Worm (Caenorhabditis elegans) whole organism, L4 larva: Measurements from ENCODE around the gene kel-10.
A peak's percentile ranks its signal among the peaks of the same experiment; 100 is the strongest.

Experiments used
- F10B5.3 ChIP-seq: sonication (generic microtip); optimal IDR thresholded peaks from 2 replicates; lab custom pipeline; 2016; ENCODE audit warnings: mild to moderate bottlenecking, missing genetic modification characterization, missing compliant biosample characterization
- F44E2.7 ChIP-seq: fragments of 200-800 bp; sonication (Bioruptor generic); IDR thresholded peaks from 2 replicates; pipeline ENCODE4 v2.1.2; 2022; ENCODE audit warnings: missing genetic modification characterization, missing compliant biosample characterization
- T20F7.1 ChIP-seq: fragments of 200-800 bp; sonication (Bioruptor generic); optimal IDR thresholded peaks from 2 replicates; lab custom pipeline; 2018; ENCODE audit warnings: mild to moderate bottlenecking, missing genetic modification characterization, missing compliant biosample characterization
- Y105C5A.15 ChIP-seq: fragments of 200-800 bp; sonication (Bioruptor generic); IDR thresholded peaks from 2 replicates; pipeline ENCODE4 v1.3.6; 2022; ENCODE audit warnings: missing genetic modification characterization, missing compliant biosample characterization
- ZK337.2 ChIP-seq: fragments of 200-800 bp; sonication (Bioruptor generic); IDR thresholded peaks from 2 replicates; pipeline ENCODE4 v1.3.6; 2022; ENCODE audit warnings: missing genetic modification reagents, missing genetic modification characterization, missing compliant biosample characterization
- ZK546.5 ChIP-seq, 2 experiments: sonication (generic microtip); optimal IDR thresholded peaks; 2 replicates each; lab custom pipeline; 2017; ENCODE audit warnings: missing biosample characterization in 2 of 2, missing genetic modification characterization in 2 of 2
- aha-1 ChIP-seq: fragments of 150-350 bp; peaks from one replicate; lab custom pipeline; 2014; ENCODE audit warnings: missing biosample characterization, missing genetic modification characterization
- arid-1 ChIP-seq: fragments of 200-800 bp; sonication (Bioruptor generic); conservative IDR thresholded peaks from 2 replicates; pipeline ENCODE4 v1.3.6; 2022; ENCODE audit warnings: missing genetic modification reagents, missing genetic modification characterization, missing compliant biosample characterization
- attf-4 ChIP-seq: sonication (generic microtip); optimal IDR thresholded peaks from 3 replicates; lab custom pipeline; 2017; ENCODE audit warnings: missing biosample characterization, missing genetic modification characterization
- ceh-20 ChIP-seq: fragments of 200-800 bp; sonication (Bioruptor generic); IDR thresholded peaks from 2 replicates; pipeline ENCODE4 v1.3.6; 2022; ENCODE audit warnings: missing genetic modification reagents, missing genetic modification characterization, missing compliant biosample characterization
- ceh-32 ChIP-seq: sonication (generic microtip); optimal IDR thresholded peaks from 2 replicates; lab custom pipeline; 2016; ENCODE audit warnings: mild to moderate bottlenecking, missing genetic modification characterization, missing compliant biosample characterization; ENCODE audit not compliant: poor library complexity
- ceh-44 ChIP-seq: fragments of 200-800 bp; sonication (Bioruptor generic); IDR thresholded peaks from 2 replicates; pipeline ENCODE4 v1.3.6; 2022; ENCODE audit warnings: missing genetic modification reagents, missing genetic modification characterization, missing compliant biosample characterization
- ceh-82 ChIP-seq: sonication (generic microtip); optimal IDR thresholded peaks from 2 replicates; lab custom pipeline; 2017; ENCODE audit warnings: missing biosample characterization, missing genetic modification characterization
- cey-2 ChIP-seq: sonication (generic microtip); optimal IDR thresholded peaks from 3 replicates; lab custom pipeline; 2017; ENCODE audit warnings: missing genetic modification characterization, mild to moderate bottlenecking, missing compliant biosample characterization, antibody characterized with exemption, borderline replicate concordance; ENCODE audit not compliant: insufficient read depth
- ctbp-1 ChIP-seq: fragments of 200-800 bp; sonication (Bioruptor generic); IDR thresholded peaks from 2 replicates; pipeline ENCODE4 v1.3.6; 2022; ENCODE audit warnings: missing genetic modification reagents, missing genetic modification characterization, missing compliant biosample characterization
- daf-16 ChIP-seq, 3 experiments: sonication (generic microtip); optimal IDR thresholded peaks; 2 replicates each; lab custom pipeline; 2016 to 2017; ENCODE audit warnings: missing genetic modification characterization in 3 of 3, missing genetic modification reagents in 3 of 3, mild to moderate bottlenecking in 2 of 3, missing compliant biosample characterization in 2 of 3, missing biosample characterization in 1 of 3, moderate library complexity in 1 of 3
- daf-19 ChIP-seq: fragments of 200-800 bp; sonication (Bioruptor generic); conservative IDR thresholded peaks from 2 replicates; pipeline ENCODE4 v1.3.6; 2022; ENCODE audit warnings: missing genetic modification characterization, missing compliant biosample characterization
- daf-8 ChIP-seq: fragments of 200-800 bp; sonication (Bioruptor generic); IDR thresholded peaks from 2 replicates; pipeline ENCODE4 v1.3.6; 2022; ENCODE audit warnings: missing genetic modification characterization, missing compliant biosample characterization
- dmd-6 ChIP-seq: fragments of 200-800 bp; sonication (Bioruptor generic); IDR thresholded peaks from 2 replicates; pipeline ENCODE4 v1.3.6; 2022; ENCODE audit warnings: missing genetic modification reagents, missing genetic modification characterization, missing compliant biosample characterization
- dpl-1 ChIP-seq: fragments of 150-350 bp; optimal IDR thresholded peaks from 2 replicates; lab custom pipeline; 2014; ENCODE audit warnings: missing biosample characterization, missing genetic modification reagents, missing genetic modification characterization
- fos-1 ChIP-seq: fragments of 150-350 bp; optimal IDR thresholded peaks from 2 replicates; lab custom pipeline; 2014; ENCODE audit warnings: missing biosample characterization, missing genetic modification characterization
- hif-1 ChIP-seq, 2 experiments: sonication (generic microtip); optimal IDR thresholded peaks; 2 replicates each; lab custom pipeline; 2016 to 2017; ENCODE audit warnings: missing compliant biosample characterization in 2 of 2, missing genetic modification characterization in 2 of 2, missing genetic modification reagents in 2 of 2, missing genotype in 2 of 2, mild to moderate bottlenecking in 1 of 2
- hlh-30 ChIP-seq: sonication (generic microtip); optimal IDR thresholded peaks from 2 replicates; lab custom pipeline; 2017; ENCODE audit warnings: antibody characterized with exemption, mild to moderate bottlenecking, missing genetic modification characterization, missing compliant biosample characterization; ENCODE audit not compliant: insufficient read depth
- hmg-1.1 ChIP-seq: fragments of 200-800 bp; sonication (Bioruptor generic); IDR thresholded peaks from 2 replicates; pipeline ENCODE4 v1.3.6; 2022; ENCODE audit warnings: missing genetic modification reagents, missing genetic modification characterization, missing compliant biosample characterization
- lin-1 ChIP-seq: fragments of 200-800 bp; sonication (Bioruptor generic); IDR thresholded peaks from 2 replicates; pipeline ENCODE4 v1.3.6; 2022; ENCODE audit warnings: missing genetic modification reagents, missing genetic modification characterization, missing compliant biosample characterization
- lin-13 ChIP-seq: fragments of 150-350 bp; optimal IDR thresholded peaks from 2 replicates; lab custom pipeline; 2014; ENCODE audit warnings: missing biosample characterization, missing genetic modification reagents, missing genetic modification characterization
- mdl-1 ChIP-seq, 2 experiments: fragments of 150-350 bp in 1 of 2; sonication (generic microtip) in 1 of 2; optimal IDR thresholded peaks; 2 replicates each; lab custom pipeline; 2014 to 2017; ENCODE audit warnings: missing biosample characterization in 2 of 2, missing genetic modification characterization in 2 of 2
- mdt-29 ChIP-seq: fragments of 200-800 bp; sonication (Bioruptor generic); IDR thresholded peaks from 2 replicates; pipeline ENCODE4 v1.3.6; 2022; ENCODE audit warnings: missing genetic modification reagents, missing genetic modification characterization, missing compliant biosample characterization
- mxl-3 ChIP-seq: fragments of 200-800 bp; sonication (Bioruptor generic); optimal IDR thresholded peaks from 2 replicates; lab custom pipeline; 2018; ENCODE audit warnings: mild to moderate bottlenecking, missing genetic modification characterization, missing compliant biosample characterization
- nhr-10 ChIP-seq: fragments of 150-350 bp; optimal IDR thresholded peaks from 2 replicates; lab custom pipeline; 2014; ENCODE audit warnings: missing biosample characterization, missing genetic modification characterization
- nhr-102 ChIP-seq: sonication (generic microtip); optimal IDR thresholded peaks from 2 replicates; lab custom pipeline; 2016; ENCODE audit warnings: mild to moderate bottlenecking, missing genetic modification characterization, moderate library complexity, missing compliant biosample characterization
- nhr-111 ChIP-seq: fragments of 200-800 bp; sonication (Bioruptor generic); optimal IDR thresholded peaks from 2 replicates; lab custom pipeline; 2018; ENCODE audit warnings: mild to moderate bottlenecking, missing genetic modification characterization, missing compliant biosample characterization
- nhr-237 ChIP-seq: sonication (generic microtip); optimal IDR thresholded peaks from 2 replicates; lab custom pipeline; 2017; ENCODE audit warnings: missing biosample characterization, missing genetic modification characterization
- nhr-28 ChIP-seq: fragments of 150-350 bp; optimal IDR thresholded peaks from 2 replicates; lab custom pipeline; 2014; ENCODE audit warnings: missing biosample characterization, missing genetic modification characterization
- nhr-42 ChIP-seq: fragments of 200-800 bp; sonication (Bioruptor generic); IDR thresholded peaks from 2 replicates; pipeline ENCODE4 v1.3.6; 2022; ENCODE audit warnings: missing genetic modification characterization, missing compliant biosample characterization
- nhr-6 ChIP-seq: fragments of 150-350 bp; optimal IDR thresholded peaks from 2 replicates; lab custom pipeline; 2014; ENCODE audit warnings: missing biosample characterization, missing genetic modification characterization
- nhr-77 ChIP-seq: fragments of 150-350 bp; optimal IDR thresholded peaks from 2 replicates; lab custom pipeline; 2014; ENCODE audit warnings: missing biosample characterization, missing genetic modification characterization
- pqm-1 ChIP-seq: sonication (generic microtip); optimal IDR thresholded peaks from 2 replicates; lab custom pipeline; 2017; ENCODE audit warnings: missing biosample characterization, missing genetic modification characterization
- rbr-2 ChIP-seq: sonication (generic microtip); optimal IDR thresholded peaks from 2 replicates; lab custom pipeline; 2016; ENCODE audit warnings: missing genotype, missing genetic modification characterization, missing compliant biosample characterization
- sdz-12 ChIP-seq: fragments of 200-800 bp; sonication (Bioruptor generic); optimal IDR thresholded peaks from 2 replicates; lab custom pipeline; 2018; ENCODE audit warnings: mild to moderate bottlenecking, missing genetic modification characterization, missing compliant biosample characterization
- set-16 ChIP-seq: fragments of 200-800 bp; sonication (Bioruptor generic); IDR thresholded peaks from 2 replicates; pipeline ENCODE4 v1.3.6; 2022; ENCODE audit warnings: missing genetic modification reagents, missing genetic modification characterization, missing compliant biosample characterization
- snpc-1.2 ChIP-seq: fragments of 200-800 bp; sonication (Bioruptor generic); IDR thresholded peaks from 2 replicates; pipeline ENCODE4 v1.3.6; 2022; ENCODE audit warnings: missing genetic modification reagents, missing genetic modification characterization, missing compliant biosample characterization
- snpc-4 ChIP-seq: fragments of 150-350 bp; optimal IDR thresholded peaks from 2 replicates; lab custom pipeline; 2014; ENCODE audit warnings: missing biosample characterization, missing genetic modification characterization
- tag-97 ChIP-seq: fragments of 200-800 bp; sonication (Bioruptor generic); IDR thresholded peaks from 2 replicates; pipeline ENCODE4 v1.3.6; 2022; ENCODE audit warnings: missing genetic modification characterization, missing compliant biosample characterization
- unc-39 ChIP-seq: sonication (generic microtip); optimal IDR thresholded peaks from 2 replicates; lab custom pipeline; 2017; ENCODE audit warnings: missing biosample characterization, missing genetic modification characterization
- vab-7 ChIP-seq: fragments of 200-800 bp; sonication (Bioruptor generic); IDR thresholded peaks from 2 replicates; pipeline ENCODE4 v1.3.6; 2022; ENCODE audit warnings: missing genetic modification reagents, missing genetic modification characterization, missing compliant biosample characterization
- zag-1 ChIP-seq: fragments of 150-350 bp; optimal IDR thresholded peaks from 2 replicates; lab custom pipeline; 2014; ENCODE audit warnings: missing biosample characterization, missing genetic modification characterization
- zfp-2 ChIP-seq: sonication (generic microtip); optimal IDR thresholded peaks from 2 replicates; lab custom pipeline; 2016; ENCODE audit warnings: mild to moderate bottlenecking, missing genetic modification characterization, missing compliant biosample characterization
- zip-11 ChIP-seq: fragments of 200-800 bp; sonication (Bioruptor generic); IDR thresholded peaks from 2 replicates; pipeline ENCODE4 v1.3.6; 2022; ENCODE audit warnings: missing genetic modification characterization, missing compliant biosample characterization

The kel-10 gene

ce11 chrIII:10132495-10133450, 31.5 kb upstream of the kel-10 start (continued):
- TF ChIP-seq ZK337.2 (GFP tag; lab: Robert Waterston, UW): no peak
- peak; percentile 7 for TF ChIP-seq cey-2 (tag; lab: Kevin White, UChicago)
- no peak for TF ChIP-seq nhr-237 (tag; lab: Kevin White, UChicago)
- no peak for TF ChIP-seq ceh-82 (tag; lab: Kevin White, UChicago)
- no peak for TF ChIP-seq daf-19
- TF ChIP-seq nhr-42 (GFP tag; lab: Robert Waterston, UW): no peak
- TF ChIP-seq nhr-102 (tag; lab: Kevin White, UChicago): no peak
- no peak for TF ChIP-seq ceh-20 (GFP tag; lab: Robert Waterston, UW)
- peak in 1 of 2 experiments; percentile 29 for TF ChIP-seq mdl-1 (tag; optimal IDR thresholded peaks at IDR 0.05; lab: Kevin White, UChicago)
- no peak for TF ChIP-seq zfp-2
- TF ChIP-seq T20F7.1 (GFP tag; lab: Kevin White, UChicago): peak; percentile 40
- no peak for TF ChIP-seq attf-4
- no peak for TF ChIP-seq zip-11 (GFP tag; lab: Robert Waterston, UW)
- no peak for TF ChIP-seq hif-1 (tag; optimal IDR thresholded peaks at IDR 0.05; lab: Kevin White, UChicago)
- no peak for TF ChIP-seq zag-1 (tag; lab: Kevin White, UChicago)
- TF ChIP-seq aha-1 (tag; lab: Kevin White, UChicago): peak; percentile 87
- TF ChIP-seq nhr-111 (GFP tag; lab: Kevin White, UChicago): no peak
- no peak for TF ChIP-seq rbr-2 (tag; lab: Kevin White, UChicago)
- peak; percentile 12; the same call in 1 of the 2 replicates for TF ChIP-seq dmd-6 (GFP tag; lab: Robert Waterston, UW)
- no peak for TF ChIP-seq Y105C5A.15 (GFP tag; lab: Robert Waterston, UW)
- no peak for TF ChIP-seq ZK546.5 (tag; optimal IDR thresholded peaks at IDR 0.05; lab: Kevin White, UChicago)
- no peak for TF ChIP-seq vab-7 (GFP tag; lab: Robert Waterston, UW)
- TF ChIP-seq arid-1 (GFP tag; lab: Robert Waterston, UW): 0 out of 2 replicates have a peak, but pooled peaks have one; percentile 8
- no peak for TF ChIP-seq nhr-10 (tag; lab: Kevin White, UChicago)
- peak; percentile 14 for TF ChIP-seq nhr-77 (tag; lab: Kevin White, UChicago)
- no peak for TF ChIP-seq daf-16 (GFP tag; optimal IDR thresholded peaks at IDR 0.05; lab: Kevin White, UChicago)
- peak; percentile 65 for TF ChIP-seq daf-16 (tag; optimal IDR thresholded peaks at IDR 0.05; lab: Kevin White, UChicago)
- peak; percentile 71 for TF ChIP-seq hlh-30
- TF ChIP-seq sdz-12 (GFP tag; lab: Kevin White, UChicago): no peak
- peak; percentile 73 for TF ChIP-seq nhr-28 (tag; lab: Kevin White, UChicago)
- TF ChIP-seq set-16 (GFP tag; lab: Robert Waterston, UW): peak; percentile 79; the same call in 1 of the 2 replicates
- TF ChIP-seq snpc-1.2: no peak
- TF ChIP-seq fos-1 (tag; lab: Kevin White, UChicago): no peak
- TF ChIP-seq F44E2.7 (GFP tag; lab: Robert Waterston, UW): no peak
- TF ChIP-seq tag-97 (GFP tag; lab: Robert Waterston, UW): no peak
- TF ChIP-seq mdt-29 (GFP tag; lab: Robert Waterston, UW): no peak
- TF ChIP-seq snpc-4: no peak
- no peak for TF ChIP-seq unc-39 (tag; lab: Kevin White, UChicago)
- TF ChIP-seq hmg-1.1 (GFP tag; lab: Robert Waterston, UW): no peak
- no peak for TF ChIP-seq ceh-32 (tag; lab: Kevin White, UChicago)
- TF ChIP-seq nhr-6 (tag; lab: Kevin White, UChicago): peak; percentile 20
- peak; percentile 16 for TF ChIP-seq mxl-3 (GFP tag; lab: Kevin White, UChicago)
- TF ChIP-seq ctbp-1 (GFP tag; lab: Robert Waterston, UW): no peak
- no peak for TF ChIP-seq daf-8 (GFP tag; lab: Robert Waterston, UW)
- TF ChIP-seq dpl-1: peak; percentile 25
- TF ChIP-seq pqm-1 (tag; lab: Kevin White, UChicago): peak; percentile 75
- TF ChIP-seq lin-13: no peak
- no peak for TF ChIP-seq lin-1 (GFP tag; lab: Robert Waterston, UW)
- no peak for TF ChIP-seq F10B5.3
- TF ChIP-seq ceh-44 (GFP tag; lab: Robert Waterston, UW): no peak
